2 worm cellular contexts compared by ENCODE assay signal in the genomic region with DNA sequence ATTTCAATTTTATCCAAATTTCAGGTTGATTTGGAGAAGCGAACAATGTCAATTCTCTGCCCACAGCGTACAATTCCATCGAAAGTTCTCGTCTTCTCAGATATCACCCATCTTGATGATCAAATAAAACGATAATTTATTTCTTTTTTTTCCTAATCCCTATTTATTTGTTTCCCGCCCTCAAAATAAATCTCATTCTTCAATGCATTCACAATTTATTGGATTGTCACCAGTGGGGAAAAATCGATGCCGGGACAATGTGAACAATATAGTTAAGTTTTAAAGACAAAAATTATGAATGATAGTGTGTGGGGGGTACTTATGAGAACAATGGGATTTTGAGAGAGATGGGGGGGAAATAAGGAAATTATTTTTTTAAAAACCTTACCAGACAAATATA.
TF ChIP-seq lines count a peak whose summit lies in the region.

No protein-coding gene starts in this region.

TF ChIP-seq in whole organism, L4 larva, 104 proteins besides CTCF, POLR2A, EP300 and RAD21:
- TF ChIP-seq ceh-28 (tag; optimal IDR thresholded peaks at IDR 0.05; lab: Kevin White, UChicago): no peak
- no peak for TF ChIP-seq daf-16 (GFP tag; optimal IDR thresholded peaks at IDR 0.05; lab: Kevin White, UChicago)
- no peak for TF ChIP-seq daf-16 (tag; optimal IDR thresholded peaks at IDR 0.05; lab: Kevin White, UChicago)
- TF ChIP-seq lin-38 (GFP tag; IDR thresholded peaks at IDR 0.05; lab: Robert Waterston, UW): peak; percentile 42; the same call in 1 of the 2 replicates
- peak; percentile 32 for TF ChIP-seq F49E8.2 (tag; optimal IDR thresholded peaks at IDR 0.05; lab: Kevin White, UChicago; ENCODE audit: borderline replicate concordance)

TF ChIP-seq in whole organism, young adult, 124 proteins besides CTCF, POLR2A, EP300 and RAD21:
- TF ChIP-seq xnd-1 (tag; optimal IDR thresholded peaks at IDR 0.05; lab: Kevin White, UChicago): peak; percentile 17
- peak; percentile 26 for TF ChIP-seq efl-1 (GFP tag; optimal IDR thresholded peaks at IDR 0.05; lab: Kevin White, UChicago)
- peak; percentile 61 for TF ChIP-seq F49E8.2 (tag; optimal IDR thresholded peaks at IDR 0.05; lab: Kevin White, UChicago; ENCODE audit: insufficient read depth)
- TF ChIP-seq Y53G8AR.9 (GFP tag; conservative IDR thresholded peaks at IDR 0.05; lab: Robert Waterston, UW): peak; percentile 73
- peak; percentile 42; the same call in 1 of the 2 replicates for TF ChIP-seq madf-6 (GFP tag; IDR thresholded peaks at IDR 0.05; lab: Robert Waterston, UW)
- TF ChIP-seq madf-3 (GFP tag; IDR thresholded peaks at IDR 0.05; lab: Robert Waterston, UW): 0 out of 2 replicates have a peak, but pooled peaks have one; percentile 7
- TF ChIP-seq K12H6.12 (tag; optimal IDR thresholded peaks at IDR 0.05; lab: Kevin White, UChicago): no peak
- no peak for TF ChIP-seq B0261.1 (tag; optimal IDR thresholded peaks at IDR 0.05; lab: Kevin White, UChicago)
- TF ChIP-seq nfya-2 (GFP tag; IDR thresholded peaks at IDR 0.05; lab: Robert Waterston, UW): 0 out of 2 replicates have a peak, but pooled peaks have one; percentile 64
- TF ChIP-seq lin-40 (tag; optimal IDR thresholded peaks at IDR 0.05; lab: Kevin White, UChicago): no peak
- 0 out of 2 replicates have a peak, but pooled peaks have one; percentile 59 for TF ChIP-seq lin-26 (GFP tag; IDR thresholded peaks at IDR 0.05; lab: Robert Waterston, UW)
- no peak for TF ChIP-seq somi-1 (GFP tag; optimal IDR thresholded peaks at IDR 0.05; lab: Kevin White, UChicago)
- TF ChIP-seq T07F8.4 (tag; optimal IDR thresholded peaks at IDR 0.05; lab: Kevin White, UChicago): no peak
- no peak for TF ChIP-seq rcor-1 (GFP tag; IDR thresholded peaks at IDR 0.05; lab: Robert Waterston, UW)
- TF ChIP-seq him-1 (tag; optimal IDR thresholded peaks at IDR 0.05; lab: Kevin White, UChicago): peak; percentile 38
- TF ChIP-seq B0336.3 (GFP tag; IDR thresholded peaks at IDR 0.05; lab: Robert Waterston, UW): peak; percentile 59; the same call in 1 of the 2 replicates
- TF ChIP-seq ama-1 (optimal IDR thresholded peaks at IDR 0.05; lab: Kevin White, UChicago): no peak
- TF ChIP-seq ama-1 (GFP tag; optimal IDR thresholded peaks at IDR 0.05; lab: Kevin White, UChicago): peak in 1 of 2 experiments; percentile 65
- TF ChIP-seq ztf-6 (GFP tag; IDR thresholded peaks at IDR 0.05; lab: Robert Waterston, UW): no peak
- 0 out of 2 replicates have a peak, but pooled peaks have one; percentile 51 for TF ChIP-seq attf-6 (GFP tag; IDR thresholded peaks at IDR 0.05; lab: Robert Waterston, UW)
- no peak for TF ChIP-seq Y53F4B.3 (GFP tag; IDR thresholded peaks at IDR 0.05; lab: Robert Waterston, UW)
- TF ChIP-seq cebp-1 (GFP tag; IDR thresholded peaks at IDR 0.05; lab: Robert Waterston, UW): no peak
- TF ChIP-seq cebp-1 (tag; optimal IDR thresholded peaks at IDR 0.05; lab: Kevin White, UChicago): peak; percentile 32
- TF ChIP-seq F33H1.4 (GFP tag; IDR thresholded peaks at IDR 0.05; lab: Robert Waterston, UW): peak; percentile 22; the same call in 1 of the 2 replicates
- TF ChIP-seq mcd-1 (GFP tag; IDR thresholded peaks at IDR 0.05; lab: Robert Waterston, UW): no peak
- TF ChIP-seq hsf-1 (GFP tag; IDR thresholded peaks at IDR 0.05; lab: Robert Waterston, UW): peak; percentile 60; the same call in 1 of the 2 replicates
- TF ChIP-seq unc-130 (GFP tag; optimal IDR thresholded peaks at IDR 0.05; lab: Kevin White, UChicago): peak; percentile 28
- no peak for TF ChIP-seq ZK185.1 (tag; optimal IDR thresholded peaks at IDR 0.05; lab: Kevin White, UChicago; ENCODE audit: poor library complexity, severe bottlenecking)
- peak; percentile 25 for TF ChIP-seq lsl-1 (GFP tag; optimal IDR thresholded peaks at IDR 0.05; lab: Kevin White, UChicago)
- TF ChIP-seq snpc-1.1 (tag; optimal IDR thresholded peaks at IDR 0.05; lab: Kevin White, UChicago; ENCODE audit: insufficient read depth): peak; percentile 57
- 0 out of 2 replicates have a peak, but pooled peaks have one; percentile 40 for TF ChIP-seq Y95B8A.8 (GFP tag; IDR thresholded peaks at IDR 0.05; lab: Robert Waterston, UW)
- TF ChIP-seq D2030.7 (GFP tag; IDR thresholded peaks at IDR 0.05; lab: Robert Waterston, UW): peak; percentile 32
- TF ChIP-seq snpc-3.4 (tag; optimal IDR thresholded peaks at IDR 0.05; lab: Kevin White, UChicago): peak; percentile 59
- no peak for TF ChIP-seq hlh-12 (tag; optimal IDR thresholded peaks at IDR 0.05; lab: Kevin White, UChicago)
- TF ChIP-seq tbp1 (GFP tag; optimal IDR thresholded peaks at IDR 0.05; lab: Kevin White, UChicago): peak; percentile 12
- no peak for TF ChIP-seq lsy-27 (tag; optimal IDR thresholded peaks at IDR 0.05; lab: Kevin White, UChicago; ENCODE audit: borderline replicate concordance, insufficient read depth)
- peak; percentile 43 for TF ChIP-seq hrde-1 (tag; optimal IDR thresholded peaks at IDR 0.05; lab: Kevin White, UChicago; ENCODE audit: borderline replicate concordance)
- 0 out of 2 replicates have a peak, but pooled peaks have one; percentile 23 for TF ChIP-seq hmg-1.2 (GFP tag; IDR thresholded peaks at IDR 0.05; lab: Robert Waterston, UW)
- 0 out of 2 replicates have a peak, but pooled peaks have one; percentile 22 for TF ChIP-seq ekl-4 (GFP tag; IDR thresholded peaks at IDR 0.05; lab: Robert Waterston, UW)
TF ChIP-seq in whole organism, young adult: peak in this region for 25.
